Worm (Caenorhabditis elegans): ENCODE data around the gene mocs-1.

The mocs-1 gene

DNA sequence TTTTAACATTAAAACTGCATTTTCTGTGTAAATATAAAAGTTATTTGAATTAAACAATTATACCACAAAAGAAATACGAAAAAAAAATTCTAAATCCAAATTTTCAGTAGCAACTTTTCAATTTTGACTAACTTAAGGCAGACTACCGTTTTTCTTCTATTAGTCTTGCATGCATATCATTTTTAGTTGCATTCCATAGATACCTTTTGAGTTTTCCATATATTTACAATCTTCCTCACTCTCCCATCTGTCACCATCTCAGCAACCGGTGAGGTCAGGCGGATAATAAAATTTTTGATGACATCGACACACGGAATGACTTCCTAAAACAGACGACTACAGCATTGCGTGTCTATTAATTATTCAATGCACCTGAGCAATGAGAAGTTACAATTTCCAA lies 38.1 kb upstream of the mocs-1 start, which contains the start of gene gcy-36:
TSS of gene gcy-36 (plus strand) at position 301 of the 400 bp plus-strand sequence.
- TF ChIP-seq lsy-12 (tag; optimal IDR thresholded peaks at IDR 0.05) (no peak), elt-2 (tag; optimal IDR thresholded peaks at IDR 0.05) (no peak), fos-1 (tag; optimal IDR thresholded peaks at IDR 0.05) (no peak), lin-39 (tag; optimal IDR thresholded peaks at IDR 0.05) (no peak), nhr-28 (tag; optimal IDR thresholded peaks at IDR 0.05) (no peak), aly-2 (tag; optimal IDR thresholded peaks at IDR 0.05) (no peak), R02D3.7 (tag; optimal IDR thresholded peaks at IDR 0.05) (no peak)

DNA sequence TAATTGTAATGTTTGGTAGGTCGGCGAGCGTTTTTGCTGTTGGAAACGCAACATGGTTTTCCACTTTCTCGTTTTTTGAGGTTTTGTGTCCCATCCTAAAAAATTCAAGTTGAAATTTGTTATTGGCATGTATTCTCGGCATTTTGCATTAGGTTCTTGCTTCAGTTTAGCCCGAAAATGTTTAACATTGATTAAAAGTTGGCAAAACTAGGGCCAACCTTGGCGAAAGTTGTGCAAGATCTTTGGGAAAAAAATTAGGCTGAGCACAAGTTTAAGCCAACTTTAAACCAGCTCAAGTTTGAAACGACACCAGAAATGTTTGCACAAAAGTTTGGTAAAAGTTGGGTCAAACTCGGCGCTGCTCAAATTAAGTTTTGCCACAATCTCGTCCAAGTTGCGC lies 36.7 kb upstream of the mocs-1 start, which contains the start of gene exc-1:
TSS of gene exc-1 (minus strand) at position 101 of the 400 bp plus-strand sequence.
- TF ChIP-seq mdl-1 (tag; optimal IDR thresholded peaks at IDR 0.05) (no peak), zag-1 (tag; optimal IDR thresholded peaks at IDR 0.05) (no peak), daf-12 (tag; optimal IDR thresholded peaks at IDR 0.05) (no peak), aly-2 (tag; optimal IDR thresholded peaks at IDR 0.05) (no peak), pqm-1 (tag; optimal IDR thresholded peaks at IDR 0.05) (no peak), egl-27 (tag; optimal IDR thresholded peaks at IDR 0.05) (no peak), ZK546.5 (tag; optimal IDR thresholded peaks at IDR 0.05) (no peak), nhr-237 (tag; optimal IDR thresholded peaks at IDR 0.05) (no peak), lsy-12 (tag; optimal IDR thresholded peaks at IDR 0.05) (no peak), fkh-2 (tag; optimal IDR thresholded peaks at IDR 0.05) (no peak), nhr-25 (tag; optimal IDR thresholded peaks at IDR 0.05) (no peak), ceh-28 (tag; optimal IDR thresholded peaks at IDR 0.05) (no peak), unc-62 (GFP tag; optimal IDR thresholded peaks at IDR 0.05) (no peak), ztf-4 (tag; optimal IDR thresholded peaks at IDR 0.05) (no peak)

DNA sequence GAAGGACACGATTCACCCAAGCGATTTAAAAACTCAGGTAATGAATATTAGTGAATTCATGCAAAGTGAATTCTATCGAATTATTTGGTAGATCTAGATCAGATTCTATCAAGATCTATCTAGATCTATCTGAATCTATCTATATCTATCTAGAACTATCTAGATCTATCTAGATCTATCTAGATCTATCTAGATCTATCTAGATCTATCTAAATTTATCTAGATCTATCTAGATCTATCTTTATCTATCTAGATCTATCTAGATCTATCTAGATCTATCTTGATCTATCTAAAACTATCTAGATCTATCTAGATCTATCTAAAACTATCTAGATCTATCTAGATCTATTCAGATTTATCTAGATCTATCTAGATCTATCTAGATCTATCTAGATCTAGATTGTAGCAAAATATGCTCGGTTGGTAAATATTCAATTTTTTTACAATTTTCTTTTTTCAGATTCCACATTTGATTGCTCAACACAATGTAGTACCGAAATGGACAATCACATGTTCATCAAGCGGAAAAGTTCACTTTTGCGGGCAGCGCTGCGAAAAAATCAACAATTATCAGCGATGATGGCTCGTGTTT lies 29.5 kb upstream of the mocs-1 start:
- TF ChIP-seq egl-5 (tag; optimal IDR thresholded peaks at IDR 0.05) (no peak), elt-1 (tag; optimal IDR thresholded peaks at IDR 0.05) (peak; percentile 98)

DNA sequence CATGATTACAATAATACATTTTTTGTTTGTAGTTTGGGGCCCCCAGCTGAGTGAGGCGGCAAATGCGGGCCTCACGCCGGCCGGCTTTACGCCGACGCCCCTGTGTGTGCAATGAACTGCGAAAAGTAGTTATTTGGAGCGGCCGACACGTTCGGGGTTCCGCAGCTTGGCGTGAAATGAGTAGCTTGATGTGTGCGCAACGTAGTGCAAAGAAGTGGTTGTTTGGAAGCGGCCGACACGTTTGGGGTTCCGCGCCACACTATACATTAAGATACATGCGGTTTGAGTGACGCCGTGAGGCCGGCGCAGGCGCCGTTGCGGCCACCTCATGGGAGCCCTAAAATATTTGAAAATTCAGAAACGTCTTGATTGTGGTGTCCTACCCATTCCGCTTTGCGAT lies 28.1 kb upstream of the mocs-1 start:
- TF ChIP-seq aly-2 (tag; optimal IDR thresholded peaks at IDR 0.05) (no peak), fkh-10 (GFP tag; optimal IDR thresholded peaks at IDR 0.05) (no peak), tbx-2 (tag; optimal IDR thresholded peaks at IDR 0.05) (no peak), ceh-16 (tag; optimal IDR thresholded peaks at IDR 0.05) (no peak), nhr-76 (tag; optimal IDR thresholded peaks at IDR 0.05) (no peak), nfya-1 (tag; optimal IDR thresholded peaks at IDR 0.05; ENCODE audit: insufficient read depth) (no peak)

DNA sequence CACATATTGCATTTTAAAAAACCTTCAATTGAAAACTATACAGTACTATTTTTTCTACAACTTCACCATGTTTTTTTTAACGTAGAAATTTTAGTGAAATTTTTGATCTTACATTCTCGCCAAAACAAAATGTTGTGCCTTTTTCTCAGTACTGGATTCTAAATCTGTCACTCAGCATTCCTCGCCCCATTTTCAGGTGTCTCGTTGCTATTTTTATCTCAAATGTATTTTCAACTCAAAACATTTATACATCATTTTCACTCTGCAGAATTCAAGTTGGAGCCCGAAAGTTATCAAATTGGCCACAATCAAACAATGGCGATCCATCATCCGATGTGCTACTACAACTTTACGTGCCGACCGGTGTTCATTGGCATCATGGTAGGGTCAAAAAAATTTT lies 25.4 kb upstream of the mocs-1 start, which contains the start of gene sprr-1:
TSS of gene sprr-1 (plus strand) at position 269 of the 400 bp plus-strand sequence.
- TF ChIP-seq hmg-11 (tag; optimal IDR thresholded peaks at IDR 0.05) (no peak), nhr-23 (tag; optimal IDR thresholded peaks at IDR 0.05) (no peak), unc-62 (GFP tag; optimal IDR thresholded peaks at IDR 0.05) (no peak)

DNA sequence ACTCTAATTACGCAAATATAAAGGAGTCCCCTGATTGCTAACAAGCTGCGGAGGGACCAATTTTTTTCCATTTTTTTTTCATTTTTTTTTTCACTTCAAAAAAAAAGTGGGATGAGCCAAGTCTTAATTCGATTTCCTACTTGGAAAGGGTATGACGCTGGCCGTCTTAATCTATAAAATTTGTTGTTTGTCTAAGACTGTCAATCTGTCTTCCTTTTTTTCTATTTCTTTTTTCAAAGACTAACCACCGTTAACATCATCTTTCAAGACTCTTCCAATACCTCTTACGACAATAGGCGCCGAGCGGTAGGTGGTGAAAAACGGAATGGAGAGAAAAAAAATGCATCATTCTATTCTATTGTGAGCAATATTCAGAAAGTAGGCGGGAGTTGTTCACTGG lies 24.5 kb upstream of the mocs-1 start:
- TF ChIP-seq snpc-4 (tag; optimal IDR thresholded peaks at IDR 0.05) (no peak), mdl-1 (tag; optimal IDR thresholded peaks at IDR 0.05) (no peak), eor-1 (tag; optimal IDR thresholded peaks at IDR 0.05) (no peak)

DNA sequence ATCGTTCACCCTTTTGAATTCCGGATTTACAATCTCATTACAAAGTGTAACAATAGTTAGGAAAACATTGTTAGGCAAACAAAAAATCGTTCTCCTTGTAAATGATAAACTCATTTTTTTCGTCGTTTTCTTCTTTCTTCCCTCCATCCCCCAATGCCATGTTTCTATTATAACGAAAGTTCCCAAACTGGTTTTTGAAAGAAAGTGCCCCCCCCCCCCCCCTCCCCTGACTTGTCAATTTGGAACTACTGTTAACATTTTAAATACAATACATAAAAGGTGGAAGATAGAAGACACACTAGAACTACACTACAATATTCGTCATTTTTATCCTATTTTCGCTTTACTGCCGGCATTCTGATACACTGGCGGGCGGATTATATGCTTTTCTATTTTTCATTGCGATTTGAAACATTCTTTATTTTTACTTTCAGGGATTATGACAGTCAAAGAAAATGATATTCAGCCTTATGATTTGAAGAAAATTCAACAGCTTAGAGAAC lies 5.7 kb upstream of the mocs-1 start, which contains the start of gene R03A10.5:
TSS of gene R03A10.5 (plus strand) at position 431 of the 503 bp plus-strand sequence.
- TF ChIP-seq nhr-25 (tag; optimal IDR thresholded peaks at IDR 0.05) (peak; percentile 15), daf-12 (tag; optimal IDR thresholded peaks at IDR 0.05) (no peak)

Measured in whole organism, L3 larva.